Worm (Caenorhabditis elegans) whole organism, young adult: ENCODE results near the gene R05H5.4.

Source experiments
- B0035.1 ChIP-seq: sonication (generic microtip); optimal IDR thresholded peaks from 2 replicates; lab custom pipeline; 2016; ENCODE audit warnings: missing genetic modification characterization, mild to moderate bottlenecking, missing compliant biosample characterization, missing genotype, missing genetic modification reagents
- B0336.3 ChIP-seq: fragments of 200-800 bp; sonication (Bioruptor generic); IDR thresholded peaks from 2 replicates; pipeline ENCODE4 v1.3.6; 2022; ENCODE audit warnings: missing genetic modification characterization, missing compliant biosample characterization
- C17E4.6 ChIP-seq: fragments of 200-800 bp; sonication (Bioruptor generic); IDR thresholded peaks from 2 replicates; pipeline ENCODE4 v1.3.6; 2022; ENCODE audit warnings: missing genetic modification reagents, missing genetic modification characterization, missing compliant biosample characterization
- F22D6.2 ChIP-seq: sonication (generic microtip); optimal IDR thresholded peaks from 2 replicates; lab custom pipeline; 2016; ENCODE audit warnings: mild to moderate bottlenecking, missing genetic modification characterization, missing compliant biosample characterization
- F23B12.7 ChIP-seq: sonication (generic microtip); optimal IDR thresholded peaks from 2 replicates; lab custom pipeline; 2017; ENCODE audit warnings: missing genetic modification characterization, mild to moderate bottlenecking, missing compliant biosample characterization, antibody characterized with exemption, moderate library complexity; ENCODE audit not compliant: insufficient read depth
- F33H1.4 ChIP-seq: fragments of 200-800 bp; sonication (Bioruptor generic); IDR thresholded peaks from 2 replicates; pipeline ENCODE4 v1.3.6; 2022; ENCODE audit warnings: missing genetic modification reagents, missing genetic modification characterization, missing compliant biosample characterization
- F57C9.4 ChIP-seq: sonication (generic microtip); optimal IDR thresholded peaks from 2 replicates; lab custom pipeline; 2017; ENCODE audit warnings: mild to moderate bottlenecking, missing genetic modification characterization, missing compliant biosample characterization
- T07F8.4 ChIP-seq: sonication (generic microtip); optimal IDR thresholded peaks from 2 replicates; lab custom pipeline; 2016; ENCODE audit warnings: mild to moderate bottlenecking, missing genetic modification characterization, moderate library complexity, missing compliant biosample characterization
- Y53F4B.3 ChIP-seq: fragments of 200-800 bp; sonication (Bioruptor generic); IDR thresholded peaks from 2 replicates; pipeline ENCODE4 v1.3.6; 2022; ENCODE audit warnings: missing genetic modification reagents, missing genetic modification characterization, missing compliant biosample characterization
- Y53G8AR.9 ChIP-seq: fragments of 200-800 bp; sonication (Bioruptor generic); conservative IDR thresholded peaks from 2 replicates; pipeline ENCODE4 v1.3.6; 2022; ENCODE audit warnings: missing genetic modification reagents, missing genetic modification characterization, missing compliant biosample characterization
- Y95B8A.8 ChIP-seq: fragments of 200-800 bp; sonication (Bioruptor generic); IDR thresholded peaks from 2 replicates; pipeline ENCODE4 v1.3.6; 2022; ENCODE audit warnings: missing genetic modification reagents, missing genetic modification characterization, missing compliant biosample characterization
- aptf-2 ChIP-seq: fragments of 200-800 bp; sonication (Bioruptor generic); conservative IDR thresholded peaks from 2 replicates; pipeline ENCODE4 v1.3.6; 2022; ENCODE audit warnings: missing genetic modification reagents, missing genetic modification characterization, missing compliant biosample characterization
- atf-7 ChIP-seq: sonication (generic microtip); optimal IDR thresholded peaks from 2 replicates; lab custom pipeline; 2017; ENCODE audit warnings: mild to moderate bottlenecking, missing genetic modification characterization, missing compliant biosample characterization
- athp-1 ChIP-seq: sonication (generic microtip); optimal IDR thresholded peaks from 2 replicates; lab custom pipeline; 2017; ENCODE audit warnings: mild to moderate bottlenecking, missing genetic modification characterization, missing compliant biosample characterization
- bed-2 ChIP-seq: fragments of 200-800 bp; sonication (Bioruptor generic); IDR thresholded peaks from 2 replicates; pipeline ENCODE4 v1.3.6; 2022; ENCODE audit warnings: missing genetic modification reagents, missing genetic modification characterization, missing compliant biosample characterization
- cebp-2 ChIP-seq: fragments of 200-800 bp; sonication (Bioruptor generic); IDR thresholded peaks from 2 replicates; pipeline ENCODE4 v1.3.6; 2022; ENCODE audit warnings: missing genetic modification characterization, missing compliant biosample characterization
- die-1 ChIP-seq: sonication (generic microtip); optimal IDR thresholded peaks from 2 replicates; lab custom pipeline; 2016; ENCODE audit warnings: missing genotype, mild to moderate bottlenecking, missing genetic modification characterization, missing compliant biosample characterization
- ets-4 ChIP-seq: fragments of 200-800 bp; sonication (Bioruptor generic); optimal IDR thresholded peaks from 2 replicates; lab custom pipeline; 2018; ENCODE audit warnings: mild to moderate bottlenecking, missing genetic modification characterization, missing compliant biosample characterization
- hlh-12 ChIP-seq: sonication (generic microtip); optimal IDR thresholded peaks from 2 replicates; lab custom pipeline; 2016; ENCODE audit warnings: missing genetic modification characterization, missing compliant biosample characterization
- hsf-1 ChIP-seq: fragments of 200-800 bp; sonication (Bioruptor generic); IDR thresholded peaks from 2 replicates; pipeline ENCODE4 v1.3.6; 2022; ENCODE audit warnings: missing genetic modification reagents, missing genetic modification characterization, missing compliant biosample characterization
- lag-1 ChIP-seq: fragments of 200-800 bp; sonication (Bioruptor generic); IDR thresholded peaks from 2 replicates; pipeline ENCODE4 v1.3.6; 2022; ENCODE audit warnings: missing genetic modification reagents, missing genetic modification characterization, missing compliant biosample characterization
- lin-40 ChIP-seq: sonication (generic microtip); optimal IDR thresholded peaks from 2 replicates; lab custom pipeline; 2016; ENCODE audit warnings: missing genetic modification characterization, mild to moderate bottlenecking, missing compliant biosample characterization, missing genotype, missing genetic modification reagents
- lin-54 ChIP-seq: fragments of 200-800 bp; sonication (Bioruptor generic); optimal IDR thresholded peaks from 2 replicates; lab custom pipeline; 2018; ENCODE audit warnings: mild to moderate bottlenecking, missing genetic modification characterization, missing compliant biosample characterization
- lir-1 ChIP-seq: fragments of 200-800 bp; sonication (Bioruptor generic); conservative IDR thresholded peaks from 2 replicates; pipeline ENCODE4 v1.3.6; 2022; ENCODE audit warnings: missing genetic modification reagents, missing genetic modification characterization, missing compliant biosample characterization
- lsy-27 ChIP-seq: sonication (generic microtip); optimal IDR thresholded peaks from 2 replicates; lab custom pipeline; 2017; ENCODE audit warnings: missing genetic modification characterization, mild to moderate bottlenecking, missing compliant biosample characterization, antibody characterized with exemption, missing genotype, borderline replicate concordance; ENCODE audit not compliant: insufficient read depth
- madf-8 ChIP-seq: fragments of 200-800 bp; sonication (Bioruptor generic); conservative IDR thresholded peaks from 2 replicates; pipeline ENCODE4 v1.3.6; 2022; ENCODE audit warnings: missing genetic modification reagents, missing genetic modification characterization, missing compliant biosample characterization
- mes-4 ChIP-seq: sonication (generic microtip); optimal IDR thresholded peaks from 2 replicates; lab custom pipeline; 2016; ENCODE audit warnings: missing genotype, missing genetic modification characterization, missing compliant biosample characterization
- mxl-1 ChIP-seq: sonication (generic microtip); optimal IDR thresholded peaks from 2 replicates; lab custom pipeline; 2016; ENCODE audit warnings: missing genetic modification characterization, missing compliant biosample characterization
- nhr-120 ChIP-seq: fragments of 200-800 bp; sonication (Bioruptor generic); IDR thresholded peaks from 2 replicates; pipeline ENCODE4 v1.3.6; 2022; ENCODE audit warnings: missing genetic modification characterization, missing compliant biosample characterization
- nhr-90 ChIP-seq: sonication (generic microtip); optimal IDR thresholded peaks from 2 replicates; lab custom pipeline; 2016; ENCODE audit warnings: missing genotype, mild to moderate bottlenecking, missing genetic modification characterization, missing compliant biosample characterization
- pha-4 ChIP-seq: fragments of 150-350 bp; sonication (generic microtip); optimal IDR thresholded peaks from 2 replicates; lab custom pipeline; 2014; ENCODE audit warnings: missing biosample characterization, missing genetic modification reagents, missing genetic modification characterization
- rcor-1 ChIP-seq: fragments of 200-800 bp; sonication (Bioruptor generic); IDR thresholded peaks from 2 replicates; pipeline ENCODE4 v1.3.6; 2022; ENCODE audit warnings: missing genetic modification reagents, missing genetic modification characterization, missing compliant biosample characterization
- rec-8 ChIP-seq, 2 experiments: sonication (generic microtip); optimal IDR thresholded peaks; 2 replicates each; lab custom pipeline; 2016; ENCODE audit warnings: mild to moderate bottlenecking in 2 of 2, missing genetic modification characterization in 2 of 2, missing genetic modification reagents in 2 of 2, missing genotype in 2 of 2, missing biosample characterization in 1 of 2, missing compliant biosample characterization in 1 of 2, moderate library complexity in 1 of 2
- repo-1 ChIP-seq: sonication (generic microtip); optimal IDR thresholded peaks from 2 replicates; lab custom pipeline; 2017; ENCODE audit warnings: mild to moderate bottlenecking, missing genetic modification characterization, missing compliant biosample characterization
- rpc-1 ChIP-seq, 2 experiments: fragments of 150-350 bp in 1 of 2; sonication (generic microtip) in 1 of 2; optimal IDR thresholded peaks; 2 replicates each; lab custom pipeline; 2014 to 2018; ENCODE audit warnings: missing biosample characterization in 1 of 2, missing genetic modification characterization in 1 of 2, missing genetic modification reagents in 1 of 2, missing genotype in 1 of 2
- sdz-38 ChIP-seq: sonication (generic microtip); optimal IDR thresholded peaks from 2 replicates; lab custom pipeline; 2016; ENCODE audit warnings: missing genotype, missing genetic modification characterization, missing compliant biosample characterization
- snpc-1.3 ChIP-seq: sonication (generic microtip); optimal IDR thresholded peaks from 2 replicates; lab custom pipeline; 2017; ENCODE audit warnings: missing genetic modification characterization, mild to moderate bottlenecking, missing compliant biosample characterization, antibody characterized with exemption, moderate library complexity, missing genotype, missing genetic modification reagents; ENCODE audit not compliant: insufficient read depth
- snpc-4 ChIP-seq, 5 experiments: fragments of 150-350 bp in 1 of 5; sonication (generic microtip) in 4 of 5; optimal IDR thresholded peaks; 2 replicates each; lab custom pipeline; 2014 to 2018; ENCODE audit warnings: missing genetic modification characterization in 5 of 5, missing biosample characterization in 3 of 5, antibody characterized with exemption in 2 of 5, mild to moderate bottlenecking in 2 of 5, missing compliant biosample characterization in 2 of 5, missing genotype in 2 of 5, moderate library complexity in 2 of 5, missing genetic modification reagents in 1 of 5
- somi-1 ChIP-seq: fragments of 200-800 bp; sonication (Bioruptor generic); optimal IDR thresholded peaks from 2 replicates; lab custom pipeline; 2018; ENCODE audit warnings: mild to moderate bottlenecking, missing genetic modification characterization, missing compliant biosample characterization
- tlf-1 ChIP-seq: fragments of 200-800 bp; sonication (Bioruptor generic); optimal IDR thresholded peaks from 2 replicates; lab custom pipeline; 2018; ENCODE audit warnings: mild to moderate bottlenecking, missing genetic modification characterization, missing compliant biosample characterization
- unc-62 ChIP-seq: fragments of 150-350 bp; optimal IDR thresholded peaks from 2 replicates; lab custom pipeline; 2014; ENCODE audit warnings: missing biosample characterization, missing genetic modification reagents, missing genetic modification characterization
- xnd-1 ChIP-seq: sonication (generic microtip); optimal IDR thresholded peaks from 2 replicates; lab custom pipeline; 2016; ENCODE audit warnings: missing genotype, missing genetic modification reagents, missing genetic modification characterization, missing compliant biosample characterization
- zim-3 ChIP-seq: sonication (generic microtip); optimal IDR thresholded peaks from 2 replicates; lab custom pipeline; 2017; ENCODE audit warnings: mild to moderate bottlenecking, missing genetic modification characterization, moderate library complexity, missing compliant biosample characterization
- ztf-22 ChIP-seq: fragments of 200-800 bp; sonication (Bioruptor generic); optimal IDR thresholded peaks from 2 replicates; lab custom pipeline; 2018; ENCODE audit warnings: mild to moderate bottlenecking, missing genetic modification characterization, moderate library complexity, missing compliant biosample characterization
- ztf-26 ChIP-seq: sonication (generic microtip); optimal IDR thresholded peaks from 2 replicates; lab custom pipeline; 2017; ENCODE audit warnings: missing genetic modification characterization, missing compliant biosample characterization
- ztf-28 ChIP-seq: fragments of 200-800 bp; sonication (Bioruptor generic); IDR thresholded peaks from 2 replicates; pipeline ENCODE4 v1.3.6; 2022; ENCODE audit warnings: missing genetic modification reagents, missing genetic modification characterization, missing compliant biosample characterization

The R05H5.4 gene

ce11 chrII:10174338-10174737 lies 25.5 kb downstream of the R05H5.4 start, which contains the start of gene F33H1.4 (continued):
- no peak for TF ChIP-seq lag-1 (GFP tag; lab: Robert Waterston, UW)
- TF ChIP-seq nhr-120 (GFP tag; lab: Robert Waterston, UW), result no peak
- TF ChIP-seq ztf-26, result no peak
- no peak for TF ChIP-seq somi-1 (GFP tag; lab: Kevin White, UChicago)
- TF ChIP-seq Y95B8A.8 (GFP tag; lab: Robert Waterston, UW), result 0 out of 2 replicates have a peak, but pooled peaks have one; percentile 41
- TF ChIP-seq xnd-1, result no peak
- no peak for TF ChIP-seq zim-3 (tag; lab: Kevin White, UChicago)
- no peak for TF ChIP-seq C17E4.6 (GFP tag; lab: Robert Waterston, UW)
- TF ChIP-seq ztf-28 (GFP tag; lab: Robert Waterston, UW), result no peak
- no peak for TF ChIP-seq T07F8.4
- no peak for TF ChIP-seq mes-4 (tag; lab: Kevin White, UChicago)
- no peak for TF ChIP-seq sdz-38 (tag; lab: Kevin White, UChicago)
- TF ChIP-seq lir-1 (GFP tag; lab: Robert Waterston, UW), result no peak
- no peak for TF ChIP-seq snpc-4 (GFP tag; optimal IDR thresholded peaks at IDR 0.05; lab: Kevin White, UChicago)
- TF ChIP-seq snpc-4 (tag; optimal IDR thresholded peaks at IDR 0.05; lab: Kevin White, UChicago), result peak in 1 of 4 experiments; percentile 6
- TF ChIP-seq Y53G8AR.9 (GFP tag; lab: Robert Waterston, UW), result no peak
- TF ChIP-seq nhr-90 (tag; lab: Kevin White, UChicago), result no peak
- TF ChIP-seq cebp-2 (GFP tag; lab: Robert Waterston, UW), result no peak
- no peak for TF ChIP-seq F57C9.4 (tag; lab: Kevin White, UChicago)
- TF ChIP-seq lsy-27 (tag; lab: Kevin White, UChicago), result no peak
- TF ChIP-seq madf-8 (GFP tag; lab: Robert Waterston, UW), result no peak
- no peak for TF ChIP-seq rec-8 (tag; optimal IDR thresholded peaks at IDR 0.05; lab: Kevin White, UChicago)
- TF ChIP-seq die-1, result no peak
- TF ChIP-seq athp-1 (tag; lab: Kevin White, UChicago), result no peak
- no peak for TF ChIP-seq unc-62 (GFP tag; lab: Kevin White, UChicago)
- peak; percentile 26 for TF ChIP-seq repo-1
- no peak for TF ChIP-seq lin-40 (tag; lab: Kevin White, UChicago)
- peak; percentile 80 for TF ChIP-seq F33H1.4 (GFP tag; lab: Robert Waterston, UW)
- no peak for TF ChIP-seq F23B12.7 (tag; lab: Kevin White, UChicago)
- no peak for TF ChIP-seq hlh-12
- TF ChIP-seq rcor-1 (GFP tag; lab: Robert Waterston, UW), result peak; percentile 44; the same call in 1 of the 2 replicates
- TF ChIP-seq mxl-1 (tag; lab: Kevin White, UChicago), result no peak
- TF ChIP-seq B0336.3 (GFP tag; lab: Robert Waterston, UW), result 0 out of 2 replicates have a peak, but pooled peaks have one; percentile 48

ce11 chrII:10172436-10172973 lies 27.3 kb downstream of the R05H5.4 start, which contains the start of gene wbp-11:
Gene wbp-11, plus strand, starts transcription at chrII:10172923.
- TF ChIP-seq Y95B8A.8 (GFP tag; lab: Robert Waterston, UW), result no peak
- no peak for TF ChIP-seq unc-62 (GFP tag; lab: Kevin White, UChicago)
- TF ChIP-seq lag-1 (GFP tag; lab: Robert Waterston, UW), result no peak
- TF ChIP-seq F33H1.4 (GFP tag; lab: Robert Waterston, UW), result 0 out of 2 replicates have a peak, but pooled peaks have one; percentile 22
- peak; percentile 0 for TF ChIP-seq lin-54 (GFP tag; lab: Kevin White, UChicago)
- no peak for TF ChIP-seq atf-7
- no peak for TF ChIP-seq tlf-1 (GFP tag; lab: Kevin White, UChicago)
- TF ChIP-seq bed-2 (GFP tag; lab: Robert Waterston, UW), result no peak
- no peak for TF ChIP-seq Y53F4B.3 (GFP tag; lab: Robert Waterston, UW)
- TF ChIP-seq C17E4.6 (GFP tag; lab: Robert Waterston, UW), result no peak
- no peak for TF ChIP-seq F22D6.2 (tag; lab: Kevin White, UChicago)
- no peak for TF ChIP-seq hlh-12
- TF ChIP-seq rpc-1 (optimal IDR thresholded peaks at IDR 0.05; lab: Kevin White, UChicago), result no peak
- no peak for TF ChIP-seq rpc-1 (tag; optimal IDR thresholded peaks at IDR 0.05; lab: Kevin White, UChicago)
- TF ChIP-seq aptf-2 (GFP tag; lab: Robert Waterston, UW), result no peak
- no peak for TF ChIP-seq pha-4 (tag; lab: Kevin White, UChicago)
- TF ChIP-seq hsf-1 (GFP tag; lab: Robert Waterston, UW), result no peak
- no peak for TF ChIP-seq snpc-1.3 (tag; lab: Kevin White, UChicago)
- TF ChIP-seq ztf-22 (GFP tag; lab: Kevin White, UChicago), result no peak
- no peak for TF ChIP-seq ets-4 (GFP tag; lab: Kevin White, UChicago)
- no peak for TF ChIP-seq B0035.1
